Worm (Caenorhabditis elegans): ENCODE measurements around the gene F49F1.4.

F49F1.4 gene

ce11 chrIV:4093087-4093486, 22.4 kb downstream of the F49F1.4 start:
- TF ChIP-seq bed-3 (GFP tag; optimal IDR thresholded peaks at IDR 0.05) (no peak), hlh-1 (tag; optimal IDR thresholded peaks at IDR 0.05) (no peak), mab-5 (tag; optimal IDR thresholded peaks at IDR 0.05) (no peak), ham-2 (GFP tag; optimal IDR thresholded peaks at IDR 0.05) (peak; percentile 17), nhr-12 (tag; optimal IDR thresholded peaks at IDR 0.05) (no peak), flh-1 (GFP tag; optimal IDR thresholded peaks at IDR 0.05) (no peak), lin-13 (tag; optimal IDR thresholded peaks at IDR 0.05) (no peak), unc-62 (GFP tag; optimal IDR thresholded peaks at IDR 0.05) (peak; percentile 19), elt-1 (tag; optimal IDR thresholded peaks at IDR 0.05; ENCODE audit: borderline replicate concordance, insufficient read depth) (no peak), ces-1 (GFP tag; optimal IDR thresholded peaks at IDR 0.05) (peak; percentile 56), elt-3 (tag; optimal IDR thresholded peaks at IDR 0.05) (no peak), unc-120 (tag; optimal IDR thresholded peaks at IDR 0.05; ENCODE audit: poor library complexity, severe bottlenecking) (peak; percentile 36), unc-39 (tag; optimal IDR thresholded peaks at IDR 0.05) (no peak), ceh-39 (tag; optimal IDR thresholded peaks at IDR 0.05) (no peak), lsy-2 (tag; optimal IDR thresholded peaks at IDR 0.05) (no peak), snpc-4 (tag; optimal IDR thresholded peaks at IDR 0.05) (no peak), sem-2 (GFP tag; optimal IDR thresholded peaks at IDR 0.05) (no peak), blmp-1 (tag; optimal IDR thresholded peaks at IDR 0.05) (no peak), nhr-237 (tag; optimal IDR thresholded peaks at IDR 0.05) (peak; percentile 17), M03D4.4 (tag; optimal IDR thresholded peaks at IDR 0.05) (no peak)

ce11 chrIV:4085787-4086262, 29.7 kb downstream of the F49F1.4 start, which contains the start of gene C35B1.2:
Gene C35B1.2 (plus strand): TSS chrIV:4086212.
- TF ChIP-seq zip-8 (tag; optimal IDR thresholded peaks at IDR 0.05) (no peak), nhr-28 (tag; optimal IDR thresholded peaks at IDR 0.05) (no peak), lsy-2 (tag; optimal IDR thresholded peaks at IDR 0.05) (peak; percentile 9), ces-1 (GFP tag; optimal IDR thresholded peaks at IDR 0.05) (peak; percentile 13), lin-13 (tag; optimal IDR thresholded peaks at IDR 0.05) (no peak), elt-1 (tag; optimal IDR thresholded peaks at IDR 0.05; ENCODE audit: borderline replicate concordance, insufficient read depth) (no peak)

- TF ChIP-seq nhr-2 (tag; optimal IDR thresholded peaks at IDR 0.05) (no peak), mep-1 (tag; optimal IDR thresholded peaks at IDR 0.05) (no peak), snpc-4 (tag; optimal IDR thresholded peaks at IDR 0.05) (no peak), mab-5 (tag; optimal IDR thresholded peaks at IDR 0.05) (no peak), zip-8 (tag; optimal IDR thresholded peaks at IDR 0.05) (no peak), blmp-1 (tag; optimal IDR thresholded peaks at IDR 0.05) (no peak), sem-2 (GFP tag; optimal IDR thresholded peaks at IDR 0.05) (no peak), cnd-1 (tag; optimal IDR thresholded peaks at IDR 0.05) (no peak), lin-13 (tag; optimal IDR thresholded peaks at IDR 0.05) (no peak), ceh-39 (tag; optimal IDR thresholded peaks at IDR 0.05) (no peak), pha-4 (tag; optimal IDR thresholded peaks at IDR 0.05) (no peak), nhr-76 (tag; optimal IDR thresholded peaks at IDR 0.05) (no peak), unc-39 (tag; optimal IDR thresholded peaks at IDR 0.05) (no peak), M03D4.4 (tag; optimal IDR thresholded peaks at IDR 0.05) (no peak), bed-3 (GFP tag; optimal IDR thresholded peaks at IDR 0.05) (no peak), elt-1 (tag; optimal IDR thresholded peaks at IDR 0.05; ENCODE audit: borderline replicate concordance, insufficient read depth) (no peak), elt-3 (tag; optimal IDR thresholded peaks at IDR 0.05) (no peak)
Measured at ce11 chrIV:4085022-4085421, 30.5 kb downstream of the F49F1.4 start.

- no peak for TF ChIP-seq elt-1 (tag; optimal IDR thresholded peaks at IDR 0.05; ENCODE audit: borderline replicate concordance, insufficient read depth)
- TF ChIP-seq blmp-1 (tag; optimal IDR thresholded peaks at IDR 0.05) = no peak
- no peak for TF ChIP-seq ham-2 (GFP tag; optimal IDR thresholded peaks at IDR 0.05)
- no peak for TF ChIP-seq ces-1 (GFP tag; optimal IDR thresholded peaks at IDR 0.05)
- TF ChIP-seq ceh-83 (GFP tag; optimal IDR thresholded peaks at IDR 0.05) = no peak
- no peak for TF ChIP-seq tbx-8 (GFP tag; optimal IDR thresholded peaks at IDR 0.05)
- TF ChIP-seq pha-4 (tag; optimal IDR thresholded peaks at IDR 0.05) = no peak
- TF ChIP-seq unc-39 (tag; optimal IDR thresholded peaks at IDR 0.05) = no peak
- no peak for TF ChIP-seq unc-62 (GFP tag; optimal IDR thresholded peaks at IDR 0.05)
- no peak for TF ChIP-seq flh-1 (GFP tag; optimal IDR thresholded peaks at IDR 0.05)
- TF ChIP-seq lin-32 (GFP tag; optimal IDR thresholded peaks at IDR 0.05) = no peak
- no peak for TF ChIP-seq lin-13 (tag; optimal IDR thresholded peaks at IDR 0.05)
- no peak for TF ChIP-seq mep-1 (tag; optimal IDR thresholded peaks at IDR 0.05)
- no peak for TF ChIP-seq cnd-1 (tag; optimal IDR thresholded peaks at IDR 0.05)
- no peak for TF ChIP-seq ceh-39 (tag; optimal IDR thresholded peaks at IDR 0.05)
Measured at ce11 chrIV:4084109-4084508, 31.4 kb downstream of the F49F1.4 start, which contains the start of gene C35B1.5. Gene C35B1.5 (minus strand): TSS chrIV:4084209.

ce11 chrIV:4083094-4083493, 32.4 kb downstream of the F49F1.4 start:
- no peak for TF ChIP-seq nhr-2 (tag; optimal IDR thresholded peaks at IDR 0.05)
- TF ChIP-seq pha-4 (tag; optimal IDR thresholded peaks at IDR 0.05) = no peak
- no peak for TF ChIP-seq flh-1 (GFP tag; optimal IDR thresholded peaks at IDR 0.05)
- no peak for TF ChIP-seq blmp-1 (tag; optimal IDR thresholded peaks at IDR 0.05)
- TF ChIP-seq unc-120 (tag; optimal IDR thresholded peaks at IDR 0.05; ENCODE audit: poor library complexity, severe bottlenecking) = no peak

All from whole organism, mixed stage, embryonic.